Fruit fly (Drosophila melanogaster) whole organism, embryonic: ENCODE measurements around the gene Fbw5.

Experiments used
- Abd-B ChIP-seq: fragments of 200-800 bp; sonication (Bioruptor generic); optimal IDR thresholded peaks from 2 replicates; lab custom pipeline; 2018; ENCODE audit warnings: missing biosample characterization, mild to moderate bottlenecking, missing genetic modification characterization, moderate library complexity
- Aef1 ChIP-seq: fragments of 200-800 bp; sonication (Bioruptor generic); IDR thresholded peaks from 3 replicates; pipeline ENCODE4 v1.3.6; 2022; ENCODE audit warnings: missing biosample characterization, missing genetic modification characterization
- Blimp-1 ChIP-seq: fragments of 200-800 bp; sonication (Bioruptor generic); optimal IDR thresholded peaks from 3 replicates; lab custom pipeline; 2018; ENCODE audit warnings: missing biosample characterization, missing genetic modification characterization, mild to moderate bottlenecking, moderate library complexity, missing genetic modification reagents
- CG11085 ChIP-seq: fragments of 200-800 bp; sonication (Bioruptor generic); IDR thresholded peaks from 2 replicates; pipeline ENCODE4 v1.3.6; 2022; ENCODE audit warnings: missing biosample characterization, missing genetic modification characterization
- CG12155 ChIP-seq: fragments of 200-800 bp; sonication (Bioruptor generic); optimal IDR thresholded peaks from 3 replicates; lab custom pipeline; 2016; ENCODE audit warnings: missing biosample characterization, missing genetic modification characterization
- CG12769 ChIP-seq: fragments of 200-800 bp; sonication (Bioruptor generic); optimal IDR thresholded peaks from 2 replicates; lab custom pipeline; 2019; ENCODE audit warnings: missing biosample characterization, mild to moderate bottlenecking, missing genetic modification characterization, moderate library complexity
- CG13287 ChIP-seq: fragments of 200-800 bp; sonication (Bioruptor generic); IDR thresholded peaks from 2 replicates; pipeline ENCODE4 v1.3.6; 2022; ENCODE audit warnings: missing biosample characterization, missing genetic modification characterization; ENCODE audit not compliant: partially characterized antibody
- CG13894 ChIP-seq: fragments of 200-800 bp; sonication (Bioruptor generic); optimal IDR thresholded peaks from 3 replicates; lab custom pipeline; 2018; ENCODE audit warnings: missing biosample characterization, mild to moderate bottlenecking, missing genetic modification characterization, moderate library complexity
- CG14667 ChIP-seq: fragments of 200-800 bp; sonication (Bioruptor generic); IDR thresholded peaks from 2 replicates; pipeline ENCODE4 v1.3.6; 2022; ENCODE audit warnings: missing biosample characterization, missing genetic modification characterization
- CG1603 ChIP-seq: fragments of 200-800 bp; sonication (Bioruptor generic); optimal IDR thresholded peaks from 2 replicates; lab custom pipeline; 2019; ENCODE audit warnings: missing biosample characterization, mild to moderate bottlenecking, missing genetic modification characterization, moderate library complexity
- CG17359 ChIP-seq: fragments of 200-800 bp; sonication (Bioruptor generic); optimal IDR thresholded peaks from 3 replicates; lab custom pipeline; 2018; ENCODE audit warnings: missing biosample characterization, mild to moderate bottlenecking, missing genetic modification characterization, moderate library complexity
- CG1792 ChIP-seq: fragments of 200-800 bp; sonication (Bioruptor generic); optimal IDR thresholded peaks from 2 replicates; lab custom pipeline; 2016; ENCODE audit warnings: missing biosample characterization, missing genetic modification characterization
- CG18011 ChIP-seq: fragments of 200-800 bp; sonication (Bioruptor generic); optimal IDR thresholded peaks from 2 replicates; lab custom pipeline; 2017; ENCODE audit warnings: missing biosample characterization, missing genetic modification characterization, mild to moderate bottlenecking, moderate library complexity, missing genotype
- CG3163 ChIP-seq: fragments of 200-800 bp; sonication (Bioruptor generic); optimal IDR thresholded peaks from 3 replicates; lab custom pipeline; 2016; ENCODE audit warnings: missing biosample characterization, missing genetic modification characterization
- CG33213 ChIP-seq: fragments of 200-800 bp; sonication (Bioruptor generic); optimal IDR thresholded peaks from 3 replicates; lab custom pipeline; 2016; ENCODE audit warnings: missing biosample characterization, missing genetic modification characterization
- CG34224 ChIP-seq: fragments of 200-800 bp; sonication (Bioruptor generic); IDR thresholded peaks from 3 replicates; pipeline ENCODE4 v1.3.6; 2022; ENCODE audit warnings: missing biosample characterization, missing genetic modification characterization; ENCODE audit not compliant: partially characterized antibody
- CG34376 ChIP-seq: fragments of 200-800 bp; sonication (Bioruptor generic); optimal IDR thresholded peaks from 2 replicates; lab custom pipeline; 2018; ENCODE audit warnings: missing biosample characterization, mild to moderate bottlenecking, missing genetic modification characterization
- CG3726 ChIP-seq: fragments of 200-800 bp; sonication (Bioruptor generic); IDR thresholded peaks from 3 replicates; pipeline ENCODE4, ENCODE4 v1.3.6; 2022; ENCODE audit warnings: missing biosample characterization, missing genetic modification characterization
- CG5180 ChIP-seq: fragments of 200-800 bp; sonication (Bioruptor generic); optimal IDR thresholded peaks from 3 replicates; lab custom pipeline; 2017; ENCODE audit warnings: missing biosample characterization, missing genetic modification characterization, mild to moderate bottlenecking, moderate library complexity, missing genetic modification reagents
- CG6791 ChIP-seq: fragments of 200-800 bp; sonication (Bioruptor generic); IDR thresholded peaks from 3 replicates; pipeline ENCODE4 v1.3.6; 2022; ENCODE audit warnings: missing biosample characterization, missing genetic modification characterization; ENCODE audit not compliant: partially characterized antibody
- CG9932 ChIP-seq: fragments of 200-800 bp; sonication (Bioruptor generic); IDR thresholded peaks from 2 replicates; pipeline ENCODE4 v1.3.6; 2022; ENCODE audit warnings: missing biosample characterization, missing genetic modification characterization
- CTCF ChIP-seq: fragments of 200-800 bp; sonication (Bioruptor generic); optimal IDR thresholded peaks from 2 replicates; lab custom pipeline; 2017; ENCODE audit warnings: missing biosample characterization, mild to moderate bottlenecking, missing genetic modification characterization, moderate library complexity
- D19B ChIP-seq: fragments of 200-800 bp; sonication (Bioruptor generic); optimal IDR thresholded peaks from 2 replicates; lab custom pipeline; 2017; ENCODE audit warnings: missing biosample characterization, mild to moderate bottlenecking, missing genetic modification characterization
- Dll ChIP-seq: fragments of 200-800 bp; sonication (Bioruptor generic); IDR thresholded peaks from 4 replicates; pipeline ENCODE4 v1.3.6; 2022; ENCODE audit warnings: missing biosample characterization, missing genetic modification characterization; ENCODE audit not compliant: partially characterized antibody
- Doc3 ChIP-seq: fragments of 200-800 bp; sonication (Bioruptor generic); IDR thresholded peaks from 3 replicates; pipeline ENCODE4 v1.3.6; 2022; ENCODE audit warnings: missing biosample characterization, missing genetic modification characterization; ENCODE audit not compliant: partially characterized antibody
- Elba2 ChIP-seq: fragments of 200-800 bp; sonication (Bioruptor generic); optimal IDR thresholded peaks from 3 replicates; lab custom pipeline; 2016; ENCODE audit warnings: missing biosample characterization, missing genetic modification characterization
- Hr3 ChIP-seq: fragments of 200-800 bp; sonication (Bioruptor generic); optimal IDR thresholded peaks from 3 replicates; lab custom pipeline; 2016; ENCODE audit warnings: missing biosample characterization, missing genetic modification characterization
- Oli ChIP-seq: fragments of 200-800 bp; sonication (Bioruptor generic); optimal IDR thresholded peaks from 2 replicates; lab custom pipeline; 2018; ENCODE audit warnings: missing biosample characterization, mild to moderate bottlenecking, missing genetic modification characterization, moderate library complexity
- Ptx1 ChIP-seq: fragments of 200-800 bp; sonication (Bioruptor generic); IDR thresholded peaks from 2 replicates; pipeline ENCODE4 v1.3.6; 2022; ENCODE audit warnings: missing biosample characterization, missing genetic modification characterization
- Side ChIP-seq: fragments of 200-800 bp; sonication (Bioruptor generic); optimal IDR thresholded peaks from 2 replicates; lab custom pipeline; 2016; ENCODE audit warnings: missing biosample characterization, missing genetic modification characterization
- al ChIP-seq: fragments of 200-800 bp; sonication (Bioruptor generic); IDR thresholded peaks from 2 replicates; pipeline ENCODE4 v1.3.6; 2022; ENCODE audit warnings: missing biosample characterization, missing genetic modification characterization
- bab2 ChIP-seq: fragments of 200-800 bp; sonication (Bioruptor generic); optimal IDR thresholded peaks from 2 replicates; lab custom pipeline; 2016; ENCODE audit warnings: missing biosample characterization, missing genetic modification characterization
- chm ChIP-seq: fragments of 200-800 bp; sonication (Bioruptor generic); IDR thresholded peaks from 2 replicates; pipeline ENCODE4 v1.3.6; 2022; ENCODE audit warnings: missing biosample characterization, missing genetic modification characterization
- da ChIP-seq: fragments of 200-800 bp; sonication (Bioruptor generic); optimal IDR thresholded peaks from 2 replicates; lab custom pipeline; 2016; ENCODE audit warnings: missing biosample characterization, missing genetic modification characterization
- dimm ChIP-seq: fragments of 200-800 bp; sonication (Bioruptor generic); IDR thresholded peaks from 2 replicates; pipeline ENCODE4 v1.3.6; 2022; ENCODE audit warnings: missing biosample characterization, missing genetic modification characterization
- fru ChIP-seq: fragments of >200 bp; optimal IDR thresholded peaks from 2 replicates; lab custom pipeline; 2017
- ftz-f1 ChIP-seq: fragments of 200-800 bp; sonication (Bioruptor generic); optimal IDR thresholded peaks from 2 replicates; lab custom pipeline; 2016; ENCODE audit warnings: missing biosample characterization, missing genetic modification characterization
- grau ChIP-seq: fragments of 200-800 bp; optimal IDR thresholded peaks from 3 replicates; lab custom pipeline; 2019; ENCODE audit warnings: missing biosample characterization, mild to moderate bottlenecking, missing genetic modification characterization, moderate library complexity
- grn ChIP-seq: fragments of 200-800 bp; sonication (Bioruptor generic); optimal IDR thresholded peaks from 3 replicates; lab custom pipeline; 2017; ENCODE audit warnings: missing biosample characterization, missing genetic modification characterization
- her ChIP-seq: fragments of 200-800 bp; sonication (Bioruptor generic); optimal IDR thresholded peaks from 2 replicates; lab custom pipeline; 2016; ENCODE audit warnings: missing biosample characterization, missing genetic modification characterization
- mld ChIP-seq: fragments of 200-800 bp; sonication (Bioruptor generic); IDR thresholded peaks from 3 replicates; pipeline ENCODE4 v1.3.6; 2022; ENCODE audit warnings: missing biosample characterization, missing genetic modification characterization; ENCODE audit not compliant: partially characterized antibody
- prd ChIP-seq, 3 experiments: fragments of >200 bp in 2 of 3; fragments of 200-800 bp in 1 of 3; sonication (Bioruptor generic) in 1 of 3; optimal IDR thresholded peaks in 2 of 3; IDR thresholded peaks in 1 of 3; 2 replicates in 2 of 3; 3 replicates in 1 of 3; pipeline versions ENCODE4 v1.3.6 to Lab custom; 2017 to 2022; ENCODE audit warnings: missing biosample characterization in 1 of 3, missing genetic modification characterization in 1 of 3
- repo ChIP-seq: fragments of 200-800 bp; sonication (Bioruptor generic); optimal IDR thresholded peaks from 2 replicates; lab custom pipeline; 2016; ENCODE audit warnings: missing biosample characterization, missing genetic modification characterization
- scrt ChIP-seq: fragments of 200-800 bp; sonication (Bioruptor generic); optimal IDR thresholded peaks from 2 replicates; lab custom pipeline; 2018; ENCODE audit warnings: missing biosample characterization, mild to moderate bottlenecking, missing genetic modification characterization, moderate library complexity
- sd ChIP-seq: fragments of 200-800 bp; sonication (Bioruptor generic); optimal IDR thresholded peaks from 3 replicates; lab custom pipeline; 2018; ENCODE audit warnings: missing biosample characterization, mild to moderate bottlenecking, missing genetic modification characterization, moderate library complexity
- seq ChIP-seq: fragments of 200-800 bp; sonication (Bioruptor generic); IDR thresholded peaks from 2 replicates; pipeline ENCODE4 v1.3.6; 2022; ENCODE audit warnings: missing biosample characterization, missing genetic modification characterization
- shn ChIP-seq: fragments of 200-800 bp; sonication (Bioruptor generic); optimal IDR thresholded peaks from 3 replicates; lab custom pipeline; 2016; ENCODE audit warnings: missing biosample characterization, missing genetic modification characterization
- sisA ChIP-seq: fragments of 200-800 bp; sonication (Bioruptor generic); IDR thresholded peaks from 2 replicates; pipeline ENCODE4 v1.3.6; 2022; ENCODE audit warnings: missing biosample characterization, missing genetic modification characterization
- slbo ChIP-seq: fragments of 200-800 bp; sonication (Bioruptor generic); IDR thresholded peaks from 2 replicates; pipeline ENCODE4 v1.3.6; 2022; ENCODE audit warnings: missing biosample characterization, missing genetic modification characterization
- sna ChIP-seq: fragments of 200-800 bp; sonication (Bioruptor generic); IDR thresholded peaks from 2 replicates; pipeline ENCODE4 v1.3.6; 2022; ENCODE audit warnings: missing biosample characterization, missing genetic modification characterization; ENCODE audit not compliant: partially characterized antibody
- sug ChIP-seq: fragments of 200-800 bp; optimal IDR thresholded peaks from 2 replicates; lab custom pipeline; 2019; ENCODE audit warnings: missing biosample characterization, mild to moderate bottlenecking, missing genetic modification characterization, moderate library complexity

Gene Fbw5

DNA sequence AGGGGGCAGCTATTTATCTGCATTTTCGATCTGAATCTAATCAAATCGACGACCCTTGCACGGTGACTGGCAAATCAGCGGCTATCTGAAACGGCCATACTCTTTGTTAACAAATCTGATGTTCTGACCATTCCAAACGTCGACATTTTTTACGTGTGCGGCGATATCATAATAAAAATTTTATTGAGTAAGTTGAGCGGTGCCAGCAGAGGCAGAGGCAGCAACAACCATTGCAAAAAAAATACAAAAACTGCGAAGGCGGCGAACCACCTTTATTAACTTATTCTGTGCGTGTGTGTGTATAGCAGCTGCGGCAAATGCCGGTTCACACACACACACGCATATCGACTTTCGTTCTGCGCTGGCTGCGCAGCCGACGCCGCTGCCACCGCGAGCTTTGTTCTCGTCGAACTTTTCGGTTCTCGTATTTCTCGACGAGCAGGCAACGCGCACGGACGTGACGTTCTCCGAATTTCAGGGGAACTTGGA, 16.4 kb upstream of the Fbw5 start, which contains the start of gene Kr-h1 (continued):
- no peak for TF ChIP-seq mld (GFP tag; lab: Robert Waterston, UW)
- TF ChIP-seq da (GFP tag; lab: Kevin White, UChicago): no peak
- TF ChIP-seq sd (tag; lab: Kevin White, UChicago): peak; percentile 65
- TF ChIP-seq CG6791 (GFP tag; lab: Robert Waterston, UW): no peak
- TF ChIP-seq sug (tag; lab: Kevin White, UChicago): peak; percentile 75
- TF ChIP-seq CG1792 (GFP tag; lab: Kevin White, UChicago): no peak
- no peak for TF ChIP-seq al
- no peak for TF ChIP-seq Dll (GFP tag; lab: Robert Waterston, UW)
- TF ChIP-seq CG34376 (GFP tag; lab: Kevin White, UChicago): peak; percentile 14
- no peak for TF ChIP-seq Ptx1 (GFP tag; lab: Robert Waterston, UW)
- peak; percentile 46 for TF ChIP-seq grn
- no peak for TF ChIP-seq CG5180 (GFP tag; lab: Kevin White, UChicago)
- TF ChIP-seq CG17359 (tag; lab: Kevin White, UChicago): no peak
- TF ChIP-seq seq (GFP tag; lab: Robert Waterston, UW): no peak
- 0 out of 2 replicates have a peak, but pooled peaks have one; percentile 44 for TF ChIP-seq chm (GFP tag; lab: Robert Waterston, UW)
- TF ChIP-seq repo: no peak
- TF ChIP-seq shn (GFP tag; lab: Kevin White, UChicago): no peak
- TF ChIP-seq dimm (GFP tag; lab: Robert Waterston, UW): no peak
- peak; percentile 72 for TF ChIP-seq CG13894
- TF ChIP-seq slbo (GFP tag; lab: Robert Waterston, UW): no peak
- no peak for TF ChIP-seq Hr3 (GFP tag; lab: Kevin White, UChicago)
- no peak for TF ChIP-seq Elba2 (GFP tag; lab: Kevin White, UChicago)
- TF ChIP-seq CG11085 (GFP tag; lab: Robert Waterston, UW): no peak
- TF ChIP-seq prd (optimal IDR thresholded peaks at IDR 0.05; lab: Kevin White, UChicago): no peak
- TF ChIP-seq prd (GFP tag; IDR thresholded peaks at IDR 0.05; lab: Robert Waterston, UW): no peak
- no peak for TF ChIP-seq D19B (GFP tag; lab: Kevin White, UChicago)
- no peak for TF ChIP-seq fru
- no peak for TF ChIP-seq Aef1
- no peak for TF ChIP-seq CG1603
- no peak for TF ChIP-seq Side (GFP tag; lab: Kevin White, UChicago)
- peak; percentile 39; the same call in 1 of the 3 replicates for TF ChIP-seq CG34224 (GFP tag; lab: Robert Waterston, UW)
- TF ChIP-seq Oli (tag; lab: Kevin White, UChicago): no peak
- TF ChIP-seq sna: no peak
- no peak for TF ChIP-seq CG33213 (GFP tag; lab: Kevin White, UChicago)
- TF ChIP-seq ftz-f1 (GFP tag; lab: Kevin White, UChicago): peak; percentile 44
- TF ChIP-seq bab2 (GFP tag; lab: Kevin White, UChicago): no peak
- no peak for TF ChIP-seq Abd-B (GFP tag; lab: Kevin White, UChicago)
- no peak for TF ChIP-seq grau (tag; lab: Kevin White, UChicago)
- TF ChIP-seq sisA (GFP tag; lab: Robert Waterston, UW): no peak
- TF ChIP-seq CG13287 (GFP tag; lab: Robert Waterston, UW): peak; percentile 42; the same call in 1 of the 2 replicates
- peak; percentile 11 for TF ChIP-seq CG12769 (tag; lab: Kevin White, UChicago)
- no peak for TF ChIP-seq CTCF (GFP tag; lab: Kevin White, UChicago)
- no peak for TF ChIP-seq CG14667 (GFP tag; lab: Robert Waterston, UW)
- no peak for TF ChIP-seq CG3163
- TF ChIP-seq CG18011 (GFP tag; lab: Kevin White, UChicago): no peak
- no peak for TF ChIP-seq her
- TF ChIP-seq CG9932: peak; percentile 17; the same call in 1 of the 2 replicates
- no peak for TF ChIP-seq Doc3
- TF ChIP-seq scrt (GFP tag; lab: Kevin White, UChicago): peak; percentile 14
- TF ChIP-seq CG12155: peak; percentile 72
- peak; percentile 37 for TF ChIP-seq Blimp-1 (GFP tag; lab: Kevin White, UChicago)
- TF ChIP-seq CG3726 (GFP tag; lab: Robert Waterston, UW): no peak
